Worm (Caenorhabditis elegans) whole organism, L4/young adult: ENCODE results near the gene T05H4.11.

ENCODE experiments used
- W03F9.2 ChIP-seq: fragments of 150-350 bp; optimal IDR thresholded peaks from 2 replicates; lab custom pipeline; 2014; ENCODE audit warnings: missing biosample characterization, missing genetic modification characterization
- dao-5 ChIP-seq: sonication (generic microtip); optimal IDR thresholded peaks from 2 replicates; lab custom pipeline; 2016; ENCODE audit warnings: missing genotype, missing genetic modification characterization, moderate library complexity, missing compliant biosample characterization
- him-1 ChIP-seq: sonication (generic microtip); optimal IDR thresholded peaks from 2 replicates; lab custom pipeline; 2016; ENCODE audit warnings: missing genotype, missing genetic modification reagents, missing genetic modification characterization, missing compliant biosample characterization

- TF ChIP-seq him-1, result no peak
- no peak for TF ChIP-seq W03F9.2
- TF ChIP-seq dao-5 (tag; lab: Kevin White, UChicago), result no peak
These were observed 14.9 kb downstream of the T05H4.11 start for ce11 chrV:6411161-6411560.
